Fruit fly (Drosophila melanogaster) whole organism, adult: ENCODE results near the gene MED25.

ENCODE experiments used
- CG11617 ChIP-seq: fragments of 200-800 bp; sonication (Bioruptor generic); optimal IDR thresholded peaks from 2 replicates; lab custom pipeline; 2017; ENCODE audit warnings: mild to moderate bottlenecking, missing biosample characterization, missing genetic modification reagents, missing genetic modification characterization
- CG12768 ChIP-seq: fragments of 200-800 bp; sonication (Bioruptor generic); optimal IDR thresholded peaks from 2 replicates; lab custom pipeline; 2017; ENCODE audit warnings: missing biosample characterization, missing genetic modification characterization, mild to moderate bottlenecking, moderate library complexity, missing genetic modification reagents
- CG14711 ChIP-seq: fragments of 200-800 bp; sonication (Bioruptor generic); optimal IDR thresholded peaks from 2 replicates; lab custom pipeline; 2018; ENCODE audit warnings: missing biosample characterization, mild to moderate bottlenecking, missing genetic modification characterization, moderate library complexity
- CG1620 ChIP-seq: fragments of 200-800 bp; sonication (Bioruptor generic); optimal IDR thresholded peaks from 2 replicates; lab custom pipeline; 2016; ENCODE audit warnings: missing biosample characterization, missing genetic modification characterization
- CG33017 ChIP-seq: fragments of 200-800 bp; sonication (Bioruptor generic); optimal IDR thresholded peaks from 2 replicates; lab custom pipeline; 2018; ENCODE audit warnings: missing biosample characterization, mild to moderate bottlenecking, missing genetic modification characterization, moderate library complexity
- CG5204 ChIP-seq: fragments of 200-800 bp; sonication (Bioruptor generic); optimal IDR thresholded peaks from 2 replicates; lab custom pipeline; 2016; ENCODE audit warnings: missing biosample characterization, missing genetic modification characterization
- CG7045 ChIP-seq: fragments of 200-800 bp; sonication (Bioruptor generic); optimal IDR thresholded peaks from 2 replicates; lab custom pipeline; 2017; ENCODE audit warnings: missing biosample characterization, mild to moderate bottlenecking, missing genetic modification characterization
- CG7101 ChIP-seq: fragments of 200-800 bp; sonication (Bioruptor generic); optimal IDR thresholded peaks from 2 replicates; lab custom pipeline; 2018; ENCODE audit warnings: missing biosample characterization, mild to moderate bottlenecking, missing genetic modification characterization, moderate library complexity
- Clk ChIP-seq: fragments of 200-800 bp; sonication (Bioruptor generic); optimal IDR thresholded peaks from 2 replicates; lab custom pipeline; 2017; ENCODE audit warnings: missing biosample characterization, missing genetic modification characterization
- Crg-1 ChIP-seq: fragments of 200-800 bp; sonication (Bioruptor generic); optimal IDR thresholded peaks from 2 replicates; lab custom pipeline; 2016; ENCODE audit warnings: missing biosample characterization, missing genetic modification characterization
- Hr96 ChIP-seq: fragments of 200-800 bp; sonication (Bioruptor generic); optimal IDR thresholded peaks from 2 replicates; lab custom pipeline; 2016; ENCODE audit warnings: missing biosample characterization, missing genetic modification characterization
- Mnt ChIP-seq: fragments of 200-800 bp; sonication (Bioruptor generic); optimal IDR thresholded peaks from 2 replicates; lab custom pipeline; 2016; ENCODE audit warnings: missing biosample characterization, mild to moderate bottlenecking, missing genetic modification characterization
- bab1 ChIP-seq: fragments of 200-800 bp; sonication (Bioruptor generic); optimal IDR thresholded peaks from 3 replicates; lab custom pipeline; 2019; ENCODE audit warnings: missing biosample characterization, mild to moderate bottlenecking, missing genetic modification characterization, moderate library complexity
- cic ChIP-seq: fragments of 200-800 bp; sonication (Bioruptor generic); optimal IDR thresholded peaks from 2 replicates; lab custom pipeline; 2017; ENCODE audit warnings: missing biosample characterization, mild to moderate bottlenecking, missing genetic modification characterization, moderate library complexity
- cnc ChIP-seq, 2 experiments: fragments of >200 bp; optimal IDR thresholded peaks; 2 replicates each; lab custom pipeline; 2017
- kay ChIP-seq: fragments of 200-800 bp; sonication (Bioruptor generic); peaks from one replicate; lab custom pipeline; 2016; ENCODE audit warnings: missing biosample characterization, missing genetic modification characterization, borderline replicate concordance
- ovo ChIP-seq: fragments of 200-800 bp; sonication (Bioruptor generic); optimal IDR thresholded peaks from 2 replicates; lab custom pipeline; 2016; ENCODE audit warnings: missing biosample characterization, missing genetic modification characterization
- pad ChIP-seq: fragments of 200-800 bp; sonication (Bioruptor generic); optimal IDR thresholded peaks from 3 replicates; lab custom pipeline; 2017; ENCODE audit warnings: missing biosample characterization, missing genetic modification characterization, mild to moderate bottlenecking, moderate library complexity, missing genetic modification reagents
- tj ChIP-seq: fragments of 200-800 bp; sonication (Bioruptor generic); optimal IDR thresholded peaks from 3 replicates; lab custom pipeline; 2017; ENCODE audit warnings: missing biosample characterization, mild to moderate bottlenecking, missing genetic modification characterization, moderate library complexity
- toe ChIP-seq: fragments of 200-800 bp; sonication (Bioruptor generic); optimal IDR thresholded peaks from 2 replicates; lab custom pipeline; 2016; ENCODE audit warnings: missing biosample characterization, missing genetic modification characterization

The MED25 gene

DNA sequence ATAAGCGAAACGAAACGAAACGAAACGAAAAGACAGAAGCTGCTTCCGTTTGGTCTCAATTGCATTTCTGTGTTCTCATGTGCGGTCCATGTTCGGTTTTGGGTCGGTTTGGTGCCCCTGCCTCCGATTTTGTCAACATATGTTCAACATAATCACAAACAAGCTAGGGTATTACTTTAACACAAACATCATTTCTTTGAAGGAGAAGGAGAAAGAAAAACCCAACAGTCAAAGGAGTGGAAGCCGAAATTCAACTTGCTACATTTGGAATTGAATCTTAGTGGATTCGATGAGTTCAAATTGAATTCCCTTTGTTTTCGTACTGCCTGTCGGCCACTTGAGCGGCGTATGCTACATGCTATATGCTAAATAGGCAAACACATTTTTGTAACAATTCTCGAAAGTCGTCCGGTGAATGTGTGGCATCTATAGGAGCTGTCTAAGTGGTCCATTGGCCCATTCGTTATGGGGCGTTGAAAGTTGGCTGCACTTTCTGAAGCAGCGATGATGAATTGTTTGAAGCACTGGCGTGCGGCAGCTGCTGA lies 11.1 kb upstream of the MED25 start:
- TF ChIP-seq CG12768 (GFP tag; lab: Kevin White, UChicago) (no peak), CG33017 (tag; lab: Kevin White, UChicago) (no peak)

DNA sequence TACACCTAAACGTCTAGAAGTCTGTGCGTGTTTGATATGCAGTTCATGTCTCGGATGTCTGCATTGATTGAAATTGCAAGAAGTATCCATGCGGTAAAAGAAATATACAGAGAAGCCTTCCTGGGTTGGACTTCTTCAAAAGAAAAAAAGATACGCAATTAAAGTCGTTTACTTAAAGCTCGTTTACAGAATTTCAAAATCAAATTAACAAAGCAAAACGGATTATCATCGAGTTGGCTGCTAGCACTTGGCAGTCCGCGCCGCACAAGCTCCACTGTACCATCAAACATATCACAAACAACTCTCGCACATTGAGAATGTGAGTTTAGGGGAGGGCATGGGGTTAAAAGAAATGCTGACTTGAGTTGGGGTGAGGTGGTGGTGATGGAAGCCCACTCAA lies 10.3 kb upstream of the MED25 start:
- TF ChIP-seq kay (no peak), CG11617 (GFP tag; lab: Kevin White, UChicago) (no peak), CG5204 (no peak), pad (no peak), CG1620 (GFP tag; lab: Kevin White, UChicago) (no peak), tj (GFP tag; lab: Kevin White, UChicago) (no peak), cnc (optimal IDR thresholded peaks at IDR 0.05; lab: Kevin White, UChicago) (no peak), toe (GFP tag; lab: Kevin White, UChicago) (no peak), CG33017 (tag; lab: Kevin White, UChicago) (no peak), Mnt (GFP tag; lab: Kevin White, UChicago) (no peak), Clk (no peak), CG14711 (tag; lab: Kevin White, UChicago) (no peak), CG7045 (no peak), cic (GFP tag; lab: Kevin White, UChicago) (no peak), CG12768 (GFP tag; lab: Kevin White, UChicago) (no peak), ovo (GFP tag; lab: Kevin White, UChicago) (no peak), CG7101 (no peak), bab1 (GFP tag; lab: Kevin White, UChicago) (no peak), Crg-1 (no peak)

- TF ChIP-seq CG7101 (peak; percentile 69), kay (no peak), bab1 (GFP tag; lab: Kevin White, UChicago) (peak; percentile 62), toe (GFP tag; lab: Kevin White, UChicago) (no peak), tj (GFP tag; lab: Kevin White, UChicago) (no peak), CG33017 (tag; lab: Kevin White, UChicago) (peak; percentile 55), Hr96 (GFP tag; lab: Kevin White, UChicago) (no peak), CG14711 (tag; lab: Kevin White, UChicago) (peak; percentile 72)
These were observed 9.3 kb upstream of the MED25 start for dm6 chr3R:19999474-19999873.

DNA sequence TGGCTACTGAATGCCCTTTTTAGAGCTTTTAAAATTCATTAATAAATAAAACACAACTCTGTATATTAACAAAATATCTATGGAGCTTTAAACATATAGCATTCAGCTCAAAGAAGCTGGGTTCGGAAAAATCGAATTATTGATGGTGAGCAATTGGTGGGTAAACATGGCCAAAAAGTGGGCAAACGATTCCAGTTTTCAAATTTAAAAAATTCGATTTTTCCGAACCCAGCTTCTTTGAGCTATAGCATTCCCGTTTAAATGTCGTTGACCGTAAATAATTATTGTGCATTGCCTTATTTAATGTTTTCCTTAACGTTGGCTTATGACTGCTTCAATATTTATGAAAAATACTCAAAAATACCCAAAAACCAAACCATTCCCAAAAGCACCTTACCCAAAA lies 7.2 kb upstream of the MED25 start:
- TF ChIP-seq CG5204 (no peak), Crg-1 (no peak), bab1 (GFP tag; lab: Kevin White, UChicago) (no peak)

DNA sequence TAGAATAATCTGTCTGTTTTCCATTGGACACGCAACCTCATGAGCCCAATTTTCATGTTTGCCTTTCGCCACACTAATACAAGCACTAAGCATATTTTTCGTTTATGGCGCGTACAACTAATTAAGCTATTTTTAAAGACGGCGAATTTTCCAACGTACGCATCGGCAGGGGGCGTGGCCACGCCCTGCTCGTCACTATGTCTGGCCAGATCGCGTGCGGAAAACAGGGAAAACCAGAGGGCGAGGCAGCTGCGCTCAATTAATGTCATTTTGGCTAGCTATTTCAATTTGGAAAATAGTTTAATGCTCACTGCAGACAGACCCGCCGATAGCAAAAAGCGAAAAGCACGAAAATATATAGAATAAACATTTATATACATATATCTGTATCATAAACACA lies 4.0 kb upstream of the MED25 start:
- TF ChIP-seq tj (GFP tag; lab: Kevin White, UChicago): no peak
- TF ChIP-seq toe (GFP tag; lab: Kevin White, UChicago): no peak
- TF ChIP-seq Crg-1: no peak
- no peak for TF ChIP-seq ovo (GFP tag; lab: Kevin White, UChicago)
- TF ChIP-seq CG7045: no peak
- no peak for TF ChIP-seq CG33017 (tag; lab: Kevin White, UChicago)
- no peak for TF ChIP-seq CG12768 (GFP tag; lab: Kevin White, UChicago)
- no peak for TF ChIP-seq CG7101
- no peak for TF ChIP-seq CG14711 (tag; lab: Kevin White, UChicago)

- TF ChIP-seq CG33017 (tag; lab: Kevin White, UChicago): no peak
- TF ChIP-seq CG12768 (GFP tag; lab: Kevin White, UChicago): no peak
- no peak for TF ChIP-seq tj (GFP tag; lab: Kevin White, UChicago)
- no peak for TF ChIP-seq CG1620 (GFP tag; lab: Kevin White, UChicago)
- TF ChIP-seq kay: no peak
- TF ChIP-seq ovo (GFP tag; lab: Kevin White, UChicago): no peak
- TF ChIP-seq CG7045: no peak
- TF ChIP-seq CG14711 (tag; lab: Kevin White, UChicago): no peak
- TF ChIP-seq toe (GFP tag; lab: Kevin White, UChicago): no peak
- no peak for TF ChIP-seq CG5204
- TF ChIP-seq Hr96 (GFP tag; lab: Kevin White, UChicago): no peak
- TF ChIP-seq bab1 (GFP tag; lab: Kevin White, UChicago): no peak
- no peak for TF ChIP-seq cnc (optimal IDR thresholded peaks at IDR 0.05; lab: Kevin White, UChicago)
- TF ChIP-seq pad: no peak
- no peak for TF ChIP-seq cic (GFP tag; lab: Kevin White, UChicago)
These were observed 2.1 kb upstream of the MED25 start for dm6 chr3R:20006617-20007016.

dm6 chr3R:20007399-20008285 lies 1.1 kb upstream of the MED25 start:
- peak; percentile 35 for TF ChIP-seq tj (GFP tag; lab: Kevin White, UChicago)
- no peak for TF ChIP-seq CG7101
- peak; percentile 57 for TF ChIP-seq pad
- no peak for TF ChIP-seq toe (GFP tag; lab: Kevin White, UChicago)
- TF ChIP-seq Clk: no peak
- TF ChIP-seq CG12768 (GFP tag; lab: Kevin White, UChicago): no peak
- TF ChIP-seq ovo (GFP tag; lab: Kevin White, UChicago): no peak
- no peak for TF ChIP-seq cic (GFP tag; lab: Kevin White, UChicago)
- TF ChIP-seq bab1 (GFP tag; lab: Kevin White, UChicago): no peak
- peak; percentile 20 for TF ChIP-seq kay
- no peak for TF ChIP-seq CG14711 (tag; lab: Kevin White, UChicago)
